Worm (Caenorhabditis elegans) whole organism, late embryonic: ENCODE results near the gene col-154.
"Not testable (repeated sequence)": the region's sequence is repeated elsewhere in the genome, so short reads cannot be mapped to it uniquely, and the experiment has no call there.

Experiments
- F13H6.1 ChIP-seq: sonication (generic microtip); optimal IDR thresholded peaks from 2 replicates; lab custom pipeline; 2016; ENCODE audit warnings: missing genetic modification characterization, missing compliant biosample characterization
- pqm-1 ChIP-seq: sonication (generic microtip); optimal IDR thresholded peaks from 2 replicates; lab custom pipeline; 2016; ENCODE audit warnings: missing genetic modification characterization, missing compliant biosample characterization

DNA sequence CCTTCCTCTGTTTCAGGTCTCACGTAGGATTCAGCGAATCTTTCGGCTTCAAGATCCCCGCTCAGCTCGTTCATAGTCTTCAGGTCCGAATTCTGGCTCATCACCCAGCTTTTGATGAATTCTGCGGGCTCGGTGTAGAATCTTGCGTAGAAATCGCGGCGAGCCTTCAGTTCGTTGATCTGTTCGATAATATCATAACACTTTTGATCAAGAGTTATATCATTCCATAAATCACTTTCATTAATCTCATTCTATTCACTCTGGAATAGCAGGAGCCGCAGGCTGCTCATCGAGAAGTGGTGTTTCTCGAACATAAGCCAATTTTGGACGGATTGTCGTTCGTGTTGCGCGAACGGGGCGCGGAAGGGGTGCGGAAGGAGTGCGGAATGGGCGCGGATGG, 9.9 kb downstream of the col-154 start, which contains the start of gene K03B8.4:
- not testable (repeated sequence) for TF ChIP-seq F13H6.1 (tag; lab: Kevin White, UChicago); pqm-1
